Fruit fly (Drosophila melanogaster): ENCODE data around the gene CG43851.

Gene CG43851

DNA sequence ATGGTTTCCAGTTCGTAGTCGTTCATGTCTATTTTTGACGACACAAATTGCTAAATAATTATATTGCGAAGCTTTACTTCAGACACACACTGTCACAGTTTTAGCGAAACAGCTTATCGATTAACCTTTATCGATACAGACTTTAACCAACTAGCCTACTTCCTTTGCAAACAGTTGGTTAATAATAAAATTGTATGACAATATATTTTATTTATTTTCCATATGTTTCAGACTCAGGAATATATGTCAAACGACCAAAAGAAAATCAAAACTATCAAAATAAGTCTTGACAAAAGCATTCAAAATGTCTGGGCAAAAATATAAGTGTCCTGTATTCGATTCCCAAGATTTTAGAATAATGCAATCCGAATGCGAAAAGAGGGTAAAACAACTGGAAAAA is at the start of gene CG43851, which contains the start of gene CG9962:
CG43851 (plus strand) TSS at position 267 of the 400 bp plus-strand sequence.
CG9962 (minus strand) TSS at position 101 of the 400 bp plus-strand sequence.
- TF ChIP-seq bab1 (GFP tag; optimal IDR thresholded peaks at IDR 0.05) (no peak), cnc (optimal IDR thresholded peaks at IDR 0.05) (no peak), CG14711 (tag; optimal IDR thresholded peaks at IDR 0.05) (no peak), Clk (GFP tag; optimal IDR thresholded peaks at IDR 0.05) (no peak), tj (GFP tag; optimal IDR thresholded peaks at IDR 0.05) (no peak), toe (GFP tag; optimal IDR thresholded peaks at IDR 0.05) (no peak)

DNA sequence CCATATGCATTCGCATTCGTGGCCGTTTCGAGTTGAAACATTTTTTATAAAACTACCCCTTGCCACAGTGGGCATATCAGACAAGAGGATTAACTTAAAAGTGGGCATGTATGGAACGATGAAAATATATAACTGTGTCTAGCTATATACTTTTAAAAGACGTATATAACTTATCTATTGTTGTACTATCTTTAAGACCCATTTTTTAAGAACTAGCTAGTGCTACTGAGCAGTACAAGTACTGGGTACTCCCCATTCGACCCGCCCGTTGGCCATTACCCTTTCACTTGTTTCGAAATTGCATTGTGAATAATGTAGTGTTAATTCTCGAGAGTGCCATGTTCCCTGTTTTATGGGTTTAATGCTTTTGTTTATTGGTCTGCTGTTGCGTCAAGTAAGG is 41.0 kb upstream of the CG43851 start:
- TF ChIP-seq kay (GFP tag; ENCODE audit: borderline replicate concordance) (no peak), Hr96 (GFP tag; optimal IDR thresholded peaks at IDR 0.05) (no peak), CG1620 (GFP tag; optimal IDR thresholded peaks at IDR 0.05) (no peak), tj (GFP tag; optimal IDR thresholded peaks at IDR 0.05) (no peak), CG33017 (tag; optimal IDR thresholded peaks at IDR 0.05) (no peak)

DNA sequence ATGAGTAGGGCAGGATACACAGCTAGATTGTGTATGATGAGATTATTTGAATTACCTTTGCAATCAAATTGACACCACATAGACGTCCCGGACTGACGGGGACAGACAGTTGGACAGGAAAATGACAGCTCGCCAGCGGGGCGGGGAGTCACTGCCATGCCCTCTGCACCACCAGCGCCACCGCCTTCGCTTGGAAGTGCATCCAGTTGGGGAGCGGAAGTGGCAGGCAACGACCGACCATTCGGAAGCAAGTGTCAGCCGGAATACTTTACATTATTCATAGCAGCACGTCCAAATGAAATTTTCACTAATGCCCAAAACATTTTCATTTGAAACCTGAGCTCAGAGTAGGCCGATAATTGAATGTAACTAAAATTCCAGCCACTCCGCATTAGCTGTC is 38.0 kb upstream of the CG43851 start, which contains the start of gene CG15395:
CG15395 (plus strand) TSS at position 301 of the 400 bp plus-strand sequence.
- TF ChIP-seq Mnt (GFP tag; optimal IDR thresholded peaks at IDR 0.05) = no peak
- TF ChIP-seq Clk (GFP tag; optimal IDR thresholded peaks at IDR 0.05) = no peak
- TF ChIP-seq bab1 (GFP tag; optimal IDR thresholded peaks at IDR 0.05) = no peak
- no peak for TF ChIP-seq tj (GFP tag; optimal IDR thresholded peaks at IDR 0.05)
- no peak for TF ChIP-seq Crg-1 (GFP tag; optimal IDR thresholded peaks at IDR 0.05)
- TF ChIP-seq CG14711 (tag; optimal IDR thresholded peaks at IDR 0.05) = no peak
- no peak for TF ChIP-seq CG7045 (GFP tag; optimal IDR thresholded peaks at IDR 0.05)
- no peak for TF ChIP-seq CG12768 (GFP tag; optimal IDR thresholded peaks at IDR 0.05)
- TF ChIP-seq CG5204 (GFP tag; optimal IDR thresholded peaks at IDR 0.05) = no peak
- TF ChIP-seq CG1620 (GFP tag; optimal IDR thresholded peaks at IDR 0.05) = no peak
- TF ChIP-seq toe (GFP tag; optimal IDR thresholded peaks at IDR 0.05) = no peak
- no peak for TF ChIP-seq CG7101 (tag; optimal IDR thresholded peaks at IDR 0.05)
- no peak for TF ChIP-seq Hr96 (GFP tag; optimal IDR thresholded peaks at IDR 0.05)

DNA sequence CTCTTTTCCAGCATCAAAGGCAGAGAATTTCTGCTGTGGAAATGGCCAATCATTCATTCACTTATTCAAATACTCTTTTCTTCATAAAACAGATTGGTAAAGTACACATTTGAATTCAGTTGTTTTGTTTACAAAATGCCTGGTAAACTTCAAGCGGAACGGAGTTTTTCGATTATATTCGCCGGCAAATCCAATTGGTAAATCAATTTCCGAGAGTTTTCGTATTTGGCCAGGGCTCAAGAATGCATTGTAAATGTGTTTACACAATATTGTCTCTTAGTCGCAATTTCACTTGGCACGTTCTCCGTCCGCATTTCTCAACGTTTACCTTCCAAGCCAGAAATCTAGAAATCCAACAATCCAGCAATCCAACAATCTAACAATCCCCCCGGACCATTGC is 27.8 kb upstream of the CG43851 start, which contains the start of gene CG43403:
CG43403 (plus strand) TSS at position 301 of the 400 bp plus-strand sequence.
- TF ChIP-seq CG12768 (GFP tag; optimal IDR thresholded peaks at IDR 0.05) (no peak), CG1620 (GFP tag; optimal IDR thresholded peaks at IDR 0.05) (no peak), cic (GFP tag; optimal IDR thresholded peaks at IDR 0.05) (no peak), ovo (GFP tag; optimal IDR thresholded peaks at IDR 0.05) (no peak), CG7101 (tag; optimal IDR thresholded peaks at IDR 0.05) (no peak), CG33017 (tag; optimal IDR thresholded peaks at IDR 0.05) (no peak), Clk (GFP tag; optimal IDR thresholded peaks at IDR 0.05) (no peak), Hr96 (GFP tag; optimal IDR thresholded peaks at IDR 0.05) (no peak), tj (GFP tag; optimal IDR thresholded peaks at IDR 0.05) (no peak), CG5204 (GFP tag; optimal IDR thresholded peaks at IDR 0.05) (no peak), Crg-1 (GFP tag; optimal IDR thresholded peaks at IDR 0.05) (no peak), CG11617 (GFP tag; optimal IDR thresholded peaks at IDR 0.05) (no peak), toe (GFP tag; optimal IDR thresholded peaks at IDR 0.05) (no peak), kay (GFP tag; ENCODE audit: borderline replicate concordance) (no peak), bab1 (GFP tag; optimal IDR thresholded peaks at IDR 0.05) (no peak), CG14711 (tag; optimal IDR thresholded peaks at IDR 0.05) (no peak), cnc (optimal IDR thresholded peaks at IDR 0.05) (no peak), Mnt (GFP tag; optimal IDR thresholded peaks at IDR 0.05) (no peak)

DNA sequence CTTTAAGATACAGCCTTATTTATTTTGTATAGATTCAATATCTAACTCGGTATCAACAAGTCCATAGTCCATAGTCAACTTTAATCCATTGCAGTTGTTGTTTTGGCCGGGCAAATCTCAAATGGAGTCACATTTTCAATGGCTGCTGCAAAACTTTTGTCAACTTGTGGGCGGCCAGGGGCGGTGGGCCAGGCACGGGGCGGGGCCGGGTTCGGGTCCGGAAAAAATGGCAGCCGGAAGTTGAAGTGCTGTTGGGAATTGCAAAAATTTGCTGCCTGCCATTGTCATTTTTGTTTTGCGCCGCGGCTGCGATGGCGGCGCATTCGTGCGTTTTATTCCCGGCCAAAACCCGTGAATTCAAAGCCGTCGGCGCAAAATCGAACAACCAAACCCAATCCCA is 23.7 kb upstream of the CG43851 start:
- TF ChIP-seq cnc (optimal IDR thresholded peaks at IDR 0.05) = no peak
- no peak for TF ChIP-seq pad (GFP tag; optimal IDR thresholded peaks at IDR 0.05)
- TF ChIP-seq CG14711 (tag; optimal IDR thresholded peaks at IDR 0.05) = no peak
- no peak for TF ChIP-seq CG33017 (tag; optimal IDR thresholded peaks at IDR 0.05)
- no peak for TF ChIP-seq CG7045 (GFP tag; optimal IDR thresholded peaks at IDR 0.05)
- TF ChIP-seq CG5204 (GFP tag; optimal IDR thresholded peaks at IDR 0.05) = no peak
- TF ChIP-seq Clk (GFP tag; optimal IDR thresholded peaks at IDR 0.05) = no peak
- no peak for TF ChIP-seq toe (GFP tag; optimal IDR thresholded peaks at IDR 0.05)
- TF ChIP-seq CG1620 (GFP tag; optimal IDR thresholded peaks at IDR 0.05) = no peak
- no peak for TF ChIP-seq ovo (GFP tag; optimal IDR thresholded peaks at IDR 0.05)
- TF ChIP-seq kay (GFP tag; ENCODE audit: borderline replicate concordance) = no peak
- TF ChIP-seq Mnt (GFP tag; optimal IDR thresholded peaks at IDR 0.05) = no peak
- TF ChIP-seq tj (GFP tag; optimal IDR thresholded peaks at IDR 0.05) = no peak
- no peak for TF ChIP-seq cic (GFP tag; optimal IDR thresholded peaks at IDR 0.05)

DNA sequence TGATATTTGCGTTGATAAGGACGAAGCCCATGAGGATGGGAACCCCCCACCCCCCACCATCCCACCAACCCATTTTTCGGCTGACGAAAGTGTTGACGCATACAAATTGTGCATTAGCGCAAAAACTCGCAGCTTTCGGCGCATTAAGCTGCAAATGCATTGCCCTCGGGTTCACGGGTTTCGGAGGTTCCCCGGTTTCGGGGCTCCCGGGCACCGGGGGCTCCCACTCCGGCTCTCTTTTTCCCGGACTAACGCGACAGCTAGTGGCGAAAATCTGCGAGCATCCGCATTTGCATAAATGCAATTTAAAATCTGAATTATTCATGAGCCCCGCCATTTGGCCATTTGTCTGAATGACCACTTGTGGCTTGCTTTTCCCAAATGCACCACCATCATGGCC is 20.2 kb upstream of the CG43851 start:
- TF ChIP-seq cnc (optimal IDR thresholded peaks at IDR 0.05) (no peak), CG33017 (tag; optimal IDR thresholded peaks at IDR 0.05) (no peak), CG11617 (GFP tag; optimal IDR thresholded peaks at IDR 0.05) (no peak), pad (GFP tag; optimal IDR thresholded peaks at IDR 0.05) (no peak), CG12768 (GFP tag; optimal IDR thresholded peaks at IDR 0.05) (no peak), CG5204 (GFP tag; optimal IDR thresholded peaks at IDR 0.05) (no peak), toe (GFP tag; optimal IDR thresholded peaks at IDR 0.05) (no peak)

DNA sequence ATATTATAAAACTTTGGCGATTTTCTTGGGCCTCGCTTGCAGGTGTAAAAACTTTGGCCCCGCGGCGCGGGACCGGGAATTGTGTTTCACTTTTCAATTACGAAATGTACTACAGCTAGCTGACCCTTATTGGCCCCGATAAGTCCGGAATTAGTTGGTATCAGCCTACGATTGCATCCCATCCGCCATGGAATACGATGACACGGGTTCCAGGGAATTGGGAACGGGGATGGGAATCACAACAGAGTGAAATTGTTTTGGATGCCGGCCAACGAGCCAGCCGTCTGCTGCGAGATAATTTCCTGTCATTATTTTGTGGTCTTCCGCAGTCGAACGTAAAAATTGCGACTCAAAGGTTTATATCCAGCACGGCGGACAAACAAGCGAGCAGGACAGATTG is 18.9 kb upstream of the CG43851 start:
- TF ChIP-seq Mnt (GFP tag; optimal IDR thresholded peaks at IDR 0.05) (no peak), Hr96 (GFP tag; optimal IDR thresholded peaks at IDR 0.05) (no peak), CG1620 (GFP tag; optimal IDR thresholded peaks at IDR 0.05) (no peak), CG14711 (tag; optimal IDR thresholded peaks at IDR 0.05) (no peak), cic (GFP tag; optimal IDR thresholded peaks at IDR 0.05) (no peak), CG7045 (GFP tag; optimal IDR thresholded peaks at IDR 0.05) (no peak), Crg-1 (GFP tag; optimal IDR thresholded peaks at IDR 0.05) (no peak), CG11617 (GFP tag; optimal IDR thresholded peaks at IDR 0.05) (no peak), CG7101 (tag; optimal IDR thresholded peaks at IDR 0.05) (no peak)

Measured in whole organism, adult.